Fruit fly (Drosophila melanogaster): ENCODE data around the gene mthl2.

DNA sequence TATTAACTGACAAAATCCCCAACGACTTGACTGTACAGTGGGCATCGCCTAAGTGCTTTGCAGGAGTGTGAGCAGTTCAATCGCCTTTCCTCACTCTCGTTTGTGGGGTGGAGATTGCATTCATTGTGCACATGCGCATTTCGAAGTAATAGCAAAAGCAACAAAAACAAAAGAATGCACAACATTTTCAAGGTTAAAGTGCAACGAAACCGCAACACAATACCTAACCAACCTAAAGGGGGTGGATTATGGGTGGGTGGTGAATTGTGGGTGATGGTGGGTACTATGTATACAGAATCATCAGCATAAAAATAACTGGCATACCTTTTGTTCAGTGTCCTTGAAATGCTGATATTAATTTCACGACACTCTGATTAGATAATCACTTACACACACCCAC is 34.9 kb downstream of the mthl2 start:
- TF ChIP-seq lz (GFP tag; optimal IDR thresholded peaks at IDR 0.05) (no peak), cyc (GFP tag; optimal IDR thresholded peaks at IDR 0.05) (no peak), CG3032 (tag; optimal IDR thresholded peaks at IDR 0.05) (no peak), CG7368 (GFP tag; optimal IDR thresholded peaks at IDR 0.05) (no peak), Sox14 (GFP tag; optimal IDR thresholded peaks at IDR 0.05) (no peak)
